Worm (Caenorhabditis elegans) whole organism, L4 larva: Measurements from ENCODE around the gene F14D7.12.
"Not testable (repeated sequence)": the region's sequence is repeated elsewhere in the genome, so short reads cannot be mapped to it uniquely, and the experiment has no call there.

Experiments
- set-16 ChIP-seq: fragments of 200-800 bp; sonication (Bioruptor generic); IDR thresholded peaks from 2 replicates; pipeline ENCODE4 v1.3.6; 2022; ENCODE audit warnings: missing genetic modification reagents, missing genetic modification characterization, missing compliant biosample characterization
- unc-130 ChIP-seq: sonication (generic microtip); optimal IDR thresholded peaks from 2 replicates; lab custom pipeline; 2016; ENCODE audit warnings: missing genetic modification reagents, missing genetic modification characterization, missing compliant biosample characterization
- unc-62 ChIP-seq, 3 experiments: fragments of 150-350 bp in 1 of 3; sonication (generic microtip); optimal IDR thresholded peaks in 2 of 3; peaks in 1 of 3; 1 replicate in 1 of 3; 2 replicates in 2 of 3; lab custom pipeline; 2014 to 2017; ENCODE audit warnings: missing biosample characterization in 3 of 3, missing genetic modification characterization in 3 of 3, missing genetic modification reagents in 3 of 3, missing genotype in 1 of 3
- ztf-11 ChIP-seq: fragments of 150-350 bp; optimal IDR thresholded peaks from 2 replicates; lab custom pipeline; 2014; ENCODE audit warnings: missing biosample characterization, missing genetic modification characterization

- not testable (repeated sequence) for TF ChIP-seq ztf-11 (tag; lab: Kevin White, UChicago); set-16 (GFP tag; lab: Robert Waterston, UW); unc-62 (GFP tag; optimal IDR thresholded peaks at IDR 0.05 in 1 of 2; lab: Kevin White, UChicago); unc-62 (tag; optimal IDR thresholded peaks at IDR 0.05; lab: Kevin White, UChicago); unc-130 (GFP tag; lab: Kevin White, UChicago)
These were observed 9.8 kb downstream of the F14D7.12 start, which contains the start of gene F14D7.14 for ce11 chrV:14309632-14310031.
